Fruit fly (Drosophila melanogaster) whole organism, prepupa: ENCODE data around the gene CG43402.
A peak's percentile ranks its signal among the peaks of the same experiment; 100 is the strongest.

ENCODE experiments used
- Blimp-1 ChIP-seq: fragments of 200-800 bp; sonication (Bioruptor generic); optimal IDR thresholded peaks from 3 replicates; lab custom pipeline; 2017; ENCODE audit warnings: missing biosample characterization, missing genetic modification characterization, mild to moderate bottlenecking, moderate library complexity, missing genetic modification reagents
- CG10631 ChIP-seq: fragments of 200-800 bp; sonication (Bioruptor generic); optimal IDR thresholded peaks from 2 replicates; lab custom pipeline; 2016; ENCODE audit warnings: missing biosample characterization, missing genetic modification characterization
- CG11294 ChIP-seq: fragments of 200-800 bp; sonication (Bioruptor generic); IDR thresholded peaks from 2 replicates; pipeline ENCODE4 v1.3.6; 2022; ENCODE audit warnings: missing biosample characterization, missing genetic modification characterization
- CG11762 ChIP-seq: fragments of 200-800 bp; sonication (Bioruptor generic); optimal IDR thresholded peaks from 3 replicates; lab custom pipeline; 2016; ENCODE audit warnings: missing biosample characterization, missing genetic modification characterization; ENCODE audit not compliant: insufficient read depth
- CG15336 ChIP-seq: fragments of 200-800 bp; sonication (Bioruptor generic); IDR thresholded peaks from 2 replicates; pipeline ENCODE4 v1.3.6; 2022; ENCODE audit warnings: missing biosample characterization, missing genetic modification characterization
- CG1621 ChIP-seq: fragments of 200-800 bp; sonication (Bioruptor generic); optimal IDR thresholded peaks from 3 replicates; lab custom pipeline; 2018; ENCODE audit warnings: missing biosample characterization, mild to moderate bottlenecking, missing genetic modification characterization
- CG16779 ChIP-seq: fragments of 200-800 bp; sonication (Bioruptor generic); optimal IDR thresholded peaks from 3 replicates; lab custom pipeline; 2017; ENCODE audit warnings: missing biosample characterization, mild to moderate bottlenecking, missing genetic modification characterization
- CG3032 ChIP-seq: fragments of 200-800 bp; optimal IDR thresholded peaks from 2 replicates; lab custom pipeline; 2019; ENCODE audit warnings: missing biosample characterization, mild to moderate bottlenecking, missing genetic modification characterization, moderate library complexity
- CG31627 ChIP-seq: fragments of 200-800 bp; sonication (Bioruptor generic); optimal IDR thresholded peaks from 3 replicates; lab custom pipeline; 2016; ENCODE audit warnings: missing biosample characterization, missing genetic modification characterization
- CG32006 ChIP-seq: fragments of 200-800 bp; sonication (Bioruptor generic); optimal IDR thresholded peaks from 3 replicates; lab custom pipeline; 2017; ENCODE audit warnings: missing biosample characterization, mild to moderate bottlenecking, missing genetic modification characterization
- CG34406 ChIP-seq: fragments of 200-800 bp; sonication (Bioruptor generic); optimal IDR thresholded peaks from 3 replicates; lab custom pipeline; 2016; ENCODE audit warnings: missing biosample characterization, missing genetic modification characterization
- CG3919 ChIP-seq: fragments of 200-800 bp; sonication (Bioruptor generic); optimal IDR thresholded peaks from 3 replicates; lab custom pipeline; 2016; ENCODE audit warnings: missing biosample characterization, missing genetic modification characterization
- CG4318 ChIP-seq: fragments of 200-800 bp; sonication (Bioruptor generic); optimal IDR thresholded peaks from 3 replicates; lab custom pipeline; 2017; ENCODE audit warnings: missing biosample characterization, mild to moderate bottlenecking, missing genetic modification characterization
- CG6163 ChIP-seq: fragments of 200-800 bp; sonication (Bioruptor generic); IDR thresholded peaks from 3 replicates; pipeline ENCODE4 v1.3.6; 2022; ENCODE audit warnings: missing biosample characterization, missing genetic modification characterization
- CG6792 ChIP-seq: fragments of 200-800 bp; sonication (Bioruptor generic); optimal IDR thresholded peaks from 3 replicates; lab custom pipeline; 2016; ENCODE audit warnings: missing biosample characterization, missing genetic modification characterization
- CG6808 ChIP-seq: fragments of 200-800 bp; sonication (Bioruptor generic); optimal IDR thresholded peaks from 3 replicates; lab custom pipeline; 2017; ENCODE audit warnings: missing biosample characterization, missing genetic modification characterization, mild to moderate bottlenecking, moderate library complexity, missing genetic modification reagents
- CG7368 ChIP-seq: fragments of 200-800 bp; sonication (Bioruptor generic); optimal IDR thresholded peaks from 3 replicates; lab custom pipeline; 2016; ENCODE audit warnings: missing biosample characterization, missing genetic modification characterization
- CG8119 ChIP-seq: fragments of 200-800 bp; sonication (Bioruptor generic); IDR thresholded peaks from 3 replicates; pipeline ENCODE4 v1.3.6; 2022; ENCODE audit warnings: missing biosample characterization, missing genetic modification characterization
- CG8632 ChIP-seq: fragments of 200-800 bp; sonication (Bioruptor generic); optimal IDR thresholded peaks from 3 replicates; lab custom pipeline; 2016; ENCODE audit warnings: missing biosample characterization, missing genetic modification characterization
- CG9139 ChIP-seq: fragments of 200-800 bp; sonication (Bioruptor generic); optimal IDR thresholded peaks from 3 replicates; lab custom pipeline; 2017; ENCODE audit warnings: missing biosample characterization, mild to moderate bottlenecking, missing genetic modification characterization
- Eip93F ChIP-seq: fragments of 200-800 bp; sonication (Bioruptor generic); optimal IDR thresholded peaks from 2 replicates; lab custom pipeline; 2016; ENCODE audit warnings: missing biosample characterization, mild to moderate bottlenecking, missing genetic modification characterization
- Ets21C ChIP-seq: fragments of 200-800 bp; sonication (Bioruptor generic); optimal IDR thresholded peaks from 3 replicates; lab custom pipeline; 2016; ENCODE audit warnings: missing biosample characterization, missing genetic modification characterization
- Gug ChIP-seq: fragments of 200-800 bp; sonication (Bioruptor generic); IDR thresholded peaks from 2 replicates; pipeline ENCODE4 v1.3.6; 2022; ENCODE audit warnings: missing biosample characterization, missing genetic modification characterization
- Lpt ChIP-seq: fragments of 200-800 bp; sonication (Bioruptor generic); optimal IDR thresholded peaks from 3 replicates; lab custom pipeline; 2016; ENCODE audit warnings: missing biosample characterization, missing genetic modification characterization
- Met ChIP-seq: fragments of 200-800 bp; sonication (Bioruptor generic); optimal IDR thresholded peaks from 3 replicates; lab custom pipeline; 2016; ENCODE audit warnings: missing biosample characterization, missing genetic modification characterization
- OdsH ChIP-seq: fragments of 200-800 bp; sonication (Bioruptor generic); optimal IDR thresholded peaks from 3 replicates; lab custom pipeline; 2016; ENCODE audit warnings: missing biosample characterization, missing genetic modification characterization
- Smox ChIP-seq: fragments of 200-800 bp; sonication (Bioruptor generic); optimal IDR thresholded peaks from 3 replicates; lab custom pipeline; 2016; ENCODE audit warnings: missing biosample characterization, missing genetic modification characterization
- Sox102F ChIP-seq: fragments of 200-800 bp; sonication (Bioruptor generic); optimal IDR thresholded peaks from 2 replicates; lab custom pipeline; 2016; ENCODE audit warnings: missing biosample characterization, mild to moderate bottlenecking, missing genetic modification characterization
- Sox14 ChIP-seq: fragments of 200-800 bp; sonication (Bioruptor generic); optimal IDR thresholded peaks from 3 replicates; lab custom pipeline; 2016; ENCODE audit warnings: missing biosample characterization, missing genetic modification characterization
- Sox15 ChIP-seq: fragments of 200-800 bp; sonication (Bioruptor generic); optimal IDR thresholded peaks from 3 replicates; lab custom pipeline; 2016; ENCODE audit warnings: missing biosample characterization, missing genetic modification characterization
- achi ChIP-seq: fragments of 200-800 bp; sonication (Bioruptor generic); optimal IDR thresholded peaks from 3 replicates; lab custom pipeline; 2016; ENCODE audit warnings: missing biosample characterization, missing genetic modification characterization
- dac ChIP-seq: fragments of 200-800 bp; sonication (Bioruptor generic); optimal IDR thresholded peaks from 2 replicates; lab custom pipeline; 2017; ENCODE audit warnings: missing biosample characterization, mild to moderate bottlenecking, missing genetic modification characterization
- dsx ChIP-seq: fragments of 200-800 bp; optimal IDR thresholded peaks from 3 replicates; lab custom pipeline; 2019; ENCODE audit warnings: missing biosample characterization, mild to moderate bottlenecking, missing genetic modification characterization, moderate library complexity; ENCODE audit not compliant: poor library complexity, severe bottlenecking
- eg ChIP-seq: fragments of 200-800 bp; sonication (Bioruptor generic); IDR thresholded peaks from 3 replicates; pipeline ENCODE4 v1.3.6; 2022; ENCODE audit warnings: missing biosample characterization, missing genetic modification characterization
- esn ChIP-seq: fragments of 200-800 bp; sonication (Bioruptor generic); optimal IDR thresholded peaks from 2 replicates; lab custom pipeline; 2016; ENCODE audit warnings: missing biosample characterization, mild to moderate bottlenecking, missing genetic modification characterization, moderate library complexity
- fd59A ChIP-seq: fragments of 200-800 bp; sonication (Bioruptor generic); optimal IDR thresholded peaks from 2 replicates; lab custom pipeline; 2017; ENCODE audit warnings: missing biosample characterization, mild to moderate bottlenecking, missing genetic modification characterization, missing genetic modification reagents
- fkh ChIP-seq: fragments of 200-800 bp; sonication (Bioruptor generic); optimal IDR thresholded peaks from 3 replicates; lab custom pipeline; 2017; ENCODE audit warnings: missing biosample characterization, mild to moderate bottlenecking, missing genetic modification characterization, moderate library complexity
- lz ChIP-seq: fragments of 200-800 bp; sonication (Bioruptor generic); optimal IDR thresholded peaks from 3 replicates; lab custom pipeline; 2016; ENCODE audit warnings: missing biosample characterization, missing genetic modification characterization
- net ChIP-seq: fragments of 200-800 bp; sonication (Bioruptor generic); optimal IDR thresholded peaks from 3 replicates; lab custom pipeline; 2016; ENCODE audit warnings: missing biosample characterization, missing genetic modification characterization
- pdm3 ChIP-seq: fragments of 200-800 bp; sonication (Bioruptor generic); optimal IDR thresholded peaks from 3 replicates; lab custom pipeline; 2016; ENCODE audit warnings: missing biosample characterization, missing genetic modification characterization
- salr ChIP-seq, 2 experiments: fragments of 200-800 bp; sonication (Bioruptor generic); optimal IDR thresholded peaks; 3 replicates each; lab custom pipeline; 2016 to 2018; ENCODE audit warnings: missing biosample characterization in 2 of 2, missing genetic modification characterization in 2 of 2, mild to moderate bottlenecking in 1 of 2
- spab ChIP-seq: fragments of 200-800 bp; sonication (Bioruptor generic); optimal IDR thresholded peaks from 2 replicates; lab custom pipeline; 2017; ENCODE audit warnings: missing biosample characterization, mild to moderate bottlenecking, missing genetic modification characterization, missing genetic modification reagents
- svp ChIP-seq: fragments of 200-800 bp; sonication (Bioruptor generic); peaks from one replicate; lab custom pipeline; 2016; ENCODE audit warnings: missing biosample characterization, missing genetic modification characterization
- vri ChIP-seq: fragments of 200-800 bp; sonication (Bioruptor generic); optimal IDR thresholded peaks from 3 replicates; lab custom pipeline; 2016; ENCODE audit warnings: missing biosample characterization, mild to moderate bottlenecking, missing genetic modification characterization

The CG43402 gene

DNA sequence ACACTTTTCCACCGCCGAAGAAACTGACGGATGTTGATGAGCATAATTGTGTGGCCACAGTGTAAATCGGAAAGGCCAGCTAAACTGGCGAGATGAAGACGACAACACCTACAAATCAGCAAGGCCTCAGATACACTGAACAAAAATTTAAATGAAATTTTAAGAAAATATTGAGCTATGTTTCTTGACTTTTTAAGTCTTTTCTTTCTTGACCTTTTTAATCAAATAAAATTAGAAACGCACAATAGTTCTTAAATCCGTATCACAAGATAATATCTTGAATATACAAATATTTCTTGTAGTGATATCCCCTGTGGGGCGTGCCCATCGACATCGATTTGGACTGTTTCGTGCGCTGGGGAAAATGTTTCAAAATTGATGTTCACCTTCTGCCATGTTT, 14.1 kb upstream of the CG43402 start, which contains the start of gene CG43401 (continued):
- no peak for TF ChIP-seq Gug (GFP tag; lab: Robert Waterston, UW)
- TF ChIP-seq CG4318: no peak
- no peak for TF ChIP-seq CG6808
- no peak for TF ChIP-seq salr (GFP tag; optimal IDR thresholded peaks at IDR 0.05; lab: Kevin White, UChicago)
- TF ChIP-seq CG10631 (GFP tag; lab: Kevin White, UChicago): no peak
- no peak for TF ChIP-seq fkh (GFP tag; lab: Kevin White, UChicago)
- no peak for TF ChIP-seq CG16779
- TF ChIP-seq CG6792 (GFP tag; lab: Kevin White, UChicago): no peak
- TF ChIP-seq CG3919 (GFP tag; lab: Kevin White, UChicago): peak; percentile 40
- TF ChIP-seq pdm3: peak; percentile 11
- no peak for TF ChIP-seq CG15336 (GFP tag; lab: Robert Waterston, UW)
- TF ChIP-seq CG31627 (GFP tag; lab: Kevin White, UChicago): peak; percentile 32
- TF ChIP-seq dac (GFP tag; lab: Kevin White, UChicago): no peak
- TF ChIP-seq Met (GFP tag; lab: Kevin White, UChicago): peak; percentile 27
- no peak for TF ChIP-seq net (GFP tag; lab: Kevin White, UChicago)
- no peak for TF ChIP-seq Ets21C (GFP tag; lab: Kevin White, UChicago)
- peak; percentile 20 for TF ChIP-seq achi (GFP tag; lab: Kevin White, UChicago)
- no peak for TF ChIP-seq spab (GFP tag; lab: Kevin White, UChicago)
- TF ChIP-seq fd59A (GFP tag; lab: Kevin White, UChicago): no peak
- TF ChIP-seq dsx (GFP tag; lab: Kevin White, UChicago): no peak

DNA sequence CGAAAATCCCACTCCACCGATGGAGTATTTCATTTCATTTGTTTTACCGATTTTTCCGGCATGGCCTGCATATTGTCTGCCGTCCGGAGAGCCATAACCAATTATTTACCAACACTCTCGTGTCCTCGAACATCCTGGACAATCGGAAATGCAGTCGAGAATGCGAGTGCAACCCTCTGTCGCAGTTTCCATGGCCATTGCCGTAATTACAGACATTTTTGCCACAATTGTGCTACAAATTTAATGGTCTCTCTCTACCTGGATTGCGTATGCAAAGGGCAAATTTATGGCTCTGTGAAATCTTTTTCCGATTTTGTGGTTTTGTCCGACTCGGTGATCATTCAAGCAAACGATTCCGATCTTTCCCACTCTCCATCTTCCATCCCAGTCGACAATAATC, 12.9 kb upstream of the CG43402 start:
- TF ChIP-seq CG9139 (GFP tag; lab: Kevin White, UChicago) (no peak), CG1621 (tag; lab: Kevin White, UChicago) (no peak), fd59A (GFP tag; lab: Kevin White, UChicago) (no peak)
- TF ChIP-seq, all 60 proteins: peak for 0

DNA sequence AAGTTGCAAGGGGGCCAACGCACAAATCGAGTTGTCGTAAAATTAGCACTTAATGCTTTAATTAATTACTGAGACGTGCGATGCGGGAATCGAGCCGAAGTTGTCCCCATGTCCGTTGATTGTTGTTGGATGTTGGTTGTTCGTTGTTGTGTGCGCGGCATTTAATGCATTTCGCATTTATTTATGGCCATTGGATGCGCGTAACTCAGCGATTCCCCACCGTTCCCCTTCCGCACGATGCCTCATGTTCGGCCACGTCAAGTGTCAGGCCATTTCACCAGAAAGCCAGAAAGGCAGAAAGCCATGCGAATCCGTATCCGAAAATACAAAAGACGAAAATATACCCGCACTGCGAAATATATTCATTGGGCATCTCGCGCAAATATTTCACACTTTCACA, 11.0 kb upstream of the CG43402 start:
- peak; percentile 49 for TF ChIP-seq Blimp-1
- TF ChIP-seq Sox102F (GFP tag; lab: Kevin White, UChicago): no peak
- peak; percentile 52 for TF ChIP-seq svp
- peak in 1 of 2 experiments; percentile 54 for TF ChIP-seq salr (GFP tag; optimal IDR thresholded peaks at IDR 0.05; lab: Kevin White, UChicago)
- TF ChIP-seq Eip93F (GFP tag; lab: Kevin White, UChicago): no peak
- TF ChIP-seq CG15336 (GFP tag; lab: Robert Waterston, UW): no peak
- TF ChIP-seq CG8119 (GFP tag; lab: Robert Waterston, UW): no peak

DNA sequence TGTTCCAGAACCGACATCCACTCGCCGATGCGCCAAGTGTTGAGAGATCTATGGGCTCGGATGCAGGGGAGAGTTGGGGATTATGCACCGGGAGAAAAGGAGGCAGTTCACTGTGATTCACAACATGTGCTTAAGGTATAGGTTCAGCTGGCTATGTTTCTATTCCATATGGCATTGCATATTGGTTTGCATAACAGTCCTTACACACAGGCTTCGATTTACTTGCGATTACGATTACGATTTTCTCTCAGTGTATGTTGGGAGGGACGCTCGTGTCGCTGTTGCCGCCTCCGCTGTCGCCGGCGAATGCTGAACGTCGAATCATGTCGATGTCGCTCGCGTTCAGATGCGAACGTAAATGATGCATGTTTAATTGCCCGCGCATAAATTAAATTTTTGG, 8.7 kb upstream of the CG43402 start:
- TF ChIP-seq eg (GFP tag; lab: Robert Waterston, UW) (peak; percentile 82), Sox15 (GFP tag; lab: Kevin White, UChicago) (no peak), CG11294 (peak; percentile 76), Sox14 (GFP tag; lab: Kevin White, UChicago) (peak; percentile 84), CG11762 (GFP tag; lab: Kevin White, UChicago) (peak; percentile 91), CG7368 (peak; percentile 90), Smox (GFP tag; lab: Kevin White, UChicago) (no peak), CG9139 (GFP tag; lab: Kevin White, UChicago) (no peak), net (GFP tag; lab: Kevin White, UChicago) (peak; percentile 56), CG3032 (tag; lab: Kevin White, UChicago) (peak; percentile 87), OdsH (peak; percentile 91), Lpt (GFP tag; lab: Kevin White, UChicago) (no peak), dac (GFP tag; lab: Kevin White, UChicago) (peak; percentile 65), CG1621 (tag; lab: Kevin White, UChicago) (peak; percentile 71), CG6808 (peak; percentile 86), CG6163 (GFP tag; lab: Robert Waterston, UW) (no peak), CG32006 (GFP tag; lab: Kevin White, UChicago) (peak; percentile 25), CG31627 (GFP tag; lab: Kevin White, UChicago) (peak; percentile 83), CG15336 (GFP tag; lab: Robert Waterston, UW) (no peak), CG16779 (peak; percentile 70), svp (peak; percentile 58), vri (GFP tag; lab: Kevin White, UChicago) (peak; percentile 68), CG8632 (no peak), achi (GFP tag; lab: Kevin White, UChicago) (no peak), lz (peak; percentile 17), Ets21C (GFP tag; lab: Kevin White, UChicago) (peak; percentile 86), CG10631 (GFP tag; lab: Kevin White, UChicago) (peak; percentile 68), CG34406 (no peak), esn (GFP tag; lab: Kevin White, UChicago) (peak; percentile 88)
